Worm (Caenorhabditis elegans) whole organism, L2 larva: Measurements from ENCODE around the gene F58H1.2.

Experiments used
- C34F6.9 ChIP-seq: fragments of 150-350 bp; optimal IDR thresholded peaks from 2 replicates; lab custom pipeline; 2014; ENCODE audit warnings: missing biosample characterization, missing genetic modification characterization
- F13H6.1 ChIP-seq: sonication (generic microtip); optimal IDR thresholded peaks from 2 replicates; lab custom pipeline; 2016; ENCODE audit warnings: missing genetic modification characterization, missing compliant biosample characterization
- Y55F3AM.14 ChIP-seq: fragments of 200-800 bp; sonication (Bioruptor generic); optimal IDR thresholded peaks from 2 replicates; lab custom pipeline; 2018; ENCODE audit warnings: mild to moderate bottlenecking, missing genetic modification characterization, missing compliant biosample characterization
- ZK546.5 ChIP-seq: sonication (generic microtip); optimal IDR thresholded peaks from 2 replicates; lab custom pipeline; 2017; ENCODE audit warnings: missing biosample characterization, missing genetic modification characterization
- alr-1 ChIP-seq: fragments of 150-350 bp; optimal IDR thresholded peaks from 2 replicates; lab custom pipeline; 2014; ENCODE audit warnings: missing biosample characterization, missing genetic modification characterization
- ama-1 ChIP-seq: fragments of 150-350 bp; optimal IDR thresholded peaks from 2 replicates; lab custom pipeline; 2018; ENCODE audit warnings: inconsistent platforms
- blmp-1 ChIP-seq: sonication (generic microtip); optimal IDR thresholded peaks from 2 replicates; lab custom pipeline; 2017; ENCODE audit warnings: missing genetic modification characterization, mild to moderate bottlenecking, missing compliant biosample characterization, antibody characterized with exemption, moderate library complexity; ENCODE audit not compliant: insufficient read depth
- ceh-16 ChIP-seq: fragments of 150-350 bp; optimal IDR thresholded peaks from 2 replicates; lab custom pipeline; 2014; ENCODE audit warnings: missing biosample characterization, missing genetic modification characterization
- ceh-82 ChIP-seq: fragments of 150-350 bp; optimal IDR thresholded peaks from 2 replicates; lab custom pipeline; 2014; ENCODE audit warnings: missing biosample characterization, missing genetic modification characterization
- crh-2 ChIP-seq: sonication (generic microtip); optimal IDR thresholded peaks from 2 replicates; lab custom pipeline; 2017; ENCODE audit warnings: missing biosample characterization, missing genetic modification characterization
- dmd-4 ChIP-seq: sonication (generic microtip); optimal IDR thresholded peaks from 2 replicates; lab custom pipeline; 2017; ENCODE audit warnings: missing biosample characterization, missing genetic modification characterization
- egl-27 ChIP-seq: sonication (generic microtip); optimal IDR thresholded peaks from 3 replicates; lab custom pipeline; 2017; ENCODE audit warnings: missing biosample characterization, missing genetic modification reagents, missing genetic modification characterization
- fos-1 ChIP-seq: fragments of 150-350 bp; optimal IDR thresholded peaks from 2 replicates; lab custom pipeline; 2014; ENCODE audit warnings: missing biosample characterization, missing genetic modification characterization
- gmeb-1 ChIP-seq: fragments of 150-350 bp; optimal IDR thresholded peaks from 2 replicates; lab custom pipeline; 2014; ENCODE audit warnings: missing biosample characterization, missing genetic modification characterization
- lin-11 ChIP-seq: fragments of 150-350 bp; sonication (generic microtip); optimal IDR thresholded peaks from 2 replicates; lab custom pipeline; 2014; ENCODE audit warnings: missing biosample characterization, missing genetic modification characterization, inconsistent platforms, mixed read lengths
- lin-39 ChIP-seq: fragments of 150-350 bp; optimal IDR thresholded peaks from 2 replicates; lab custom pipeline; 2014; ENCODE audit warnings: missing biosample characterization, missing genetic modification reagents, missing genetic modification characterization
- lsy-2 ChIP-seq, 2 experiments: fragments of 150-350 bp in 1 of 2; sonication (generic microtip) in 1 of 2; optimal IDR thresholded peaks; 2 replicates each; lab custom pipeline; 2014 to 2017; ENCODE audit warnings: missing biosample characterization in 2 of 2, missing genetic modification characterization in 2 of 2
- mab-5 ChIP-seq: fragments of 150-350 bp; optimal IDR thresholded peaks from 2 replicates; lab custom pipeline; 2014; ENCODE audit warnings: missing biosample characterization, missing genetic modification characterization
- mbf-1 ChIP-seq: sonication (generic microtip); optimal IDR thresholded peaks from 2 replicates; lab custom pipeline; 2017; ENCODE audit warnings: missing biosample characterization, missing genetic modification characterization
- nhr-11 ChIP-seq: fragments of 150-350 bp; optimal IDR thresholded peaks from 2 replicates; lab custom pipeline; 2014; ENCODE audit warnings: missing biosample characterization, missing genetic modification characterization
- nhr-12 ChIP-seq: fragments of 150-350 bp; optimal IDR thresholded peaks from 2 replicates; lab custom pipeline; 2014; ENCODE audit warnings: missing biosample characterization, missing genetic modification characterization
- nhr-129 ChIP-seq: fragments of 150-350 bp; optimal IDR thresholded peaks from 2 replicates; lab custom pipeline; 2014; ENCODE audit warnings: missing biosample characterization, missing genetic modification characterization
- nhr-21 ChIP-seq: fragments of 150-350 bp; optimal IDR thresholded peaks from 2 replicates; lab custom pipeline; 2014; ENCODE audit warnings: missing biosample characterization, missing genetic modification characterization
- nhr-237 ChIP-seq: fragments of 150-350 bp; optimal IDR thresholded peaks from 2 replicates; lab custom pipeline; 2014; ENCODE audit warnings: missing biosample characterization, missing genetic modification characterization
- nhr-25 ChIP-seq: fragments of 150-350 bp; sonication (generic microtip); optimal IDR thresholded peaks from 3 replicates; lab custom pipeline; 2014; ENCODE audit warnings: missing biosample characterization, missing genetic modification characterization
- nhr-6 ChIP-seq: fragments of 150-350 bp; optimal IDR thresholded peaks from 2 replicates; lab custom pipeline; 2014; ENCODE audit warnings: missing biosample characterization, missing genetic modification characterization
- nhr-77 ChIP-seq: fragments of 150-350 bp; optimal IDR thresholded peaks from 2 replicates; lab custom pipeline; 2014; ENCODE audit warnings: missing biosample characterization, missing genetic modification characterization
- peb-1 ChIP-seq: fragments of 150-350 bp; optimal IDR thresholded peaks from 2 replicates; lab custom pipeline; 2014; ENCODE audit warnings: missing biosample characterization, missing genetic modification characterization
- sem-4 ChIP-seq: fragments of 150-350 bp; optimal IDR thresholded peaks from 2 replicates; lab custom pipeline; 2014; ENCODE audit warnings: missing biosample characterization, missing genetic modification reagents, missing genetic modification characterization
- skn-1 ChIP-seq: sonication (generic microtip); optimal IDR thresholded peaks from 2 replicates; lab custom pipeline; 2017; ENCODE audit warnings: missing biosample characterization, missing genetic modification characterization
- sma-3 ChIP-seq: sonication (generic microtip); optimal IDR thresholded peaks from 2 replicates; lab custom pipeline; 2016; ENCODE audit warnings: missing genetic modification reagents, missing genetic modification characterization, missing compliant biosample characterization
- sma-9 ChIP-seq, 2 experiments: fragments of 150-350 bp in 1 of 2; sonication (generic microtip) in 1 of 2; optimal IDR thresholded peaks; 2 replicates each; lab custom pipeline; 2014 to 2016; ENCODE audit warnings: missing genetic modification characterization in 2 of 2, mild to moderate bottlenecking in 1 of 2, missing biosample characterization in 1 of 2, missing compliant biosample characterization in 1 of 2, missing genetic modification reagents in 1 of 2, moderate library complexity in 1 of 2
- snpc-4 ChIP-seq: fragments of 150-350 bp; optimal IDR thresholded peaks from 2 replicates; lab custom pipeline; 2014; ENCODE audit warnings: missing biosample characterization, missing genetic modification characterization
- unc-55 ChIP-seq: fragments of 150-350 bp; sonication (generic microtip); optimal IDR thresholded peaks from 3 replicates; lab custom pipeline; 2014; ENCODE audit warnings: missing biosample characterization, missing genetic modification reagents, missing genetic modification characterization
- unc-62 ChIP-seq: fragments of 150-350 bp; optimal IDR thresholded peaks from 2 replicates; lab custom pipeline; 2014; ENCODE audit warnings: missing biosample characterization, missing genetic modification reagents, missing genetic modification characterization
- zag-1 ChIP-seq: fragments of 150-350 bp; optimal IDR thresholded peaks from 2 replicates; lab custom pipeline; 2014; ENCODE audit warnings: missing biosample characterization, missing genetic modification characterization
- ztf-1 ChIP-seq: fragments of 200-800 bp; sonication (Bioruptor generic); conservative IDR thresholded peaks from 2 replicates; pipeline ENCODE4 v1.3.6; 2022; ENCODE audit warnings: missing genetic modification characterization, missing compliant biosample characterization
- ztf-11 ChIP-seq: sonication (generic microtip); optimal IDR thresholded peaks from 2 replicates; lab custom pipeline; 2017; ENCODE audit warnings: missing biosample characterization, missing genetic modification characterization

The F58H1.2 gene

ce11 chrV:11917186-11917585, 11.7 kb upstream of the F58H1.2 start, which contains the start of gene R31.2:
R31.2 (plus strand) TSS chrV:11917573.
- no peak for TF ChIP-seq sem-4
- no peak for TF ChIP-seq sma-9 (GFP tag; optimal IDR thresholded peaks at IDR 0.05; lab: Kevin White, UChicago)
- TF ChIP-seq sma-9 (tag; optimal IDR thresholded peaks at IDR 0.05; lab: Kevin White, UChicago), result no peak
- no peak for TF ChIP-seq lin-11 (tag; lab: Kevin White, UChicago)
- no peak for TF ChIP-seq unc-55
- TF ChIP-seq nhr-77, result no peak

ce11 chrV:11919639-11920038, 9.3 kb upstream of the F58H1.2 start:
- TF ChIP-seq nhr-129 (tag; lab: Kevin White, UChicago) (peak; percentile 11), egl-27 (tag; lab: Kevin White, UChicago) (no peak)

- TF ChIP-seq unc-55, result peak; percentile 81
- no peak for TF ChIP-seq peb-1 (tag; lab: Kevin White, UChicago)
- TF ChIP-seq mab-5 (tag; lab: Kevin White, UChicago), result no peak
- TF ChIP-seq nhr-77, result no peak
- peak; percentile 25 for TF ChIP-seq Y55F3AM.14 (GFP tag; lab: Kevin White, UChicago)
- TF ChIP-seq alr-1 (tag; lab: Kevin White, UChicago), result no peak
- peak; percentile 68 for TF ChIP-seq nhr-129 (tag; lab: Kevin White, UChicago)
- peak; percentile 29 for TF ChIP-seq sem-4
- no peak for TF ChIP-seq ZK546.5 (tag; lab: Kevin White, UChicago)
- TF ChIP-seq sma-3 (GFP tag; lab: Kevin White, UChicago), result peak; percentile 38
- TF ChIP-seq nhr-6 (tag; lab: Kevin White, UChicago), result no peak
- peak; percentile 37 for TF ChIP-seq nhr-21
- peak; percentile 40 for TF ChIP-seq sma-9 (GFP tag; optimal IDR thresholded peaks at IDR 0.05; lab: Kevin White, UChicago)
- no peak for TF ChIP-seq sma-9 (tag; optimal IDR thresholded peaks at IDR 0.05; lab: Kevin White, UChicago)
- peak; percentile 27 for TF ChIP-seq crh-2
- peak; percentile 39 for TF ChIP-seq fos-1 (tag; lab: Kevin White, UChicago)
- TF ChIP-seq lsy-2 (tag; optimal IDR thresholded peaks at IDR 0.05; lab: Kevin White, UChicago), result peak in 1 of 2 experiments; percentile 41
- TF ChIP-seq nhr-11, result no peak
- TF ChIP-seq C34F6.9 (tag; lab: Kevin White, UChicago), result peak; percentile 36
- TF ChIP-seq nhr-25 (tag; lab: Kevin White, UChicago), result peak; percentile 33
- TF ChIP-seq snpc-4 (tag; lab: Kevin White, UChicago), result peak; percentile 24
- peak; percentile 49 for TF ChIP-seq F13H6.1
Measured at ce11 chrV:11921229-11921628, 7.7 kb upstream of the F58H1.2 start.

ce11 chrV:11921689-11922517, 7.0 kb upstream of the F58H1.2 start:
- TF ChIP-seq peb-1 (tag; lab: Kevin White, UChicago), result no peak
- no peak for TF ChIP-seq nhr-25 (tag; lab: Kevin White, UChicago)
- no peak for TF ChIP-seq mbf-1 (tag; lab: Kevin White, UChicago)
- TF ChIP-seq fos-1 (tag; lab: Kevin White, UChicago), result peak; percentile 9
- no peak for TF ChIP-seq ztf-1 (GFP tag; lab: Robert Waterston, UW)
- no peak for TF ChIP-seq alr-1 (tag; lab: Kevin White, UChicago)
- TF ChIP-seq ceh-82 (tag; lab: Kevin White, UChicago), result no peak
- TF ChIP-seq dmd-4, result no peak
- TF ChIP-seq sma-9 (GFP tag; optimal IDR thresholded peaks at IDR 0.05; lab: Kevin White, UChicago), result peak; percentile 49
- TF ChIP-seq sma-9 (tag; optimal IDR thresholded peaks at IDR 0.05; lab: Kevin White, UChicago), result no peak
- no peak for TF ChIP-seq lin-11 (tag; lab: Kevin White, UChicago)
- no peak for TF ChIP-seq unc-62 (GFP tag; lab: Kevin White, UChicago)
- TF ChIP-seq nhr-77, result no peak
- no peak for TF ChIP-seq nhr-12 (tag; lab: Kevin White, UChicago)
- TF ChIP-seq lin-39 (tag; lab: Kevin White, UChicago), result no peak
- TF ChIP-seq unc-55, result peak; percentile 27
- peak; percentile 42 for TF ChIP-seq F13H6.1
- TF ChIP-seq skn-1 (tag; lab: Kevin White, UChicago), result no peak
- TF ChIP-seq gmeb-1, result no peak
- TF ChIP-seq crh-2, result peak; percentile 54
- no peak for TF ChIP-seq ama-1 (lab: Kevin White, UChicago)
- TF ChIP-seq egl-27 (tag; lab: Kevin White, UChicago), result no peak
- no peak for TF ChIP-seq ztf-11 (tag; lab: Kevin White, UChicago)
- TF ChIP-seq sem-4, result no peak
- peak; percentile 62 for TF ChIP-seq C34F6.9 (tag; lab: Kevin White, UChicago)
- no peak for TF ChIP-seq ceh-16 (tag; lab: Kevin White, UChicago)
- TF ChIP-seq nhr-129 (tag; lab: Kevin White, UChicago), result peak; percentile 63
- TF ChIP-seq blmp-1 (tag; lab: Kevin White, UChicago), result no peak
- TF ChIP-seq sma-3 (GFP tag; lab: Kevin White, UChicago), result no peak
- TF ChIP-seq nhr-237 (tag; lab: Kevin White, UChicago), result no peak
- no peak for TF ChIP-seq zag-1
- TF ChIP-seq lsy-2 (tag; optimal IDR thresholded peaks at IDR 0.05; lab: Kevin White, UChicago), result peak in 1 of 2 experiments; percentile 31
